Worm (Caenorhabditis elegans) whole organism, midembryonic: ENCODE data around the gene F44E5.1.

Source experiments
- T22C8.4 ChIP-seq: fragments of 200-800 bp; sonication (Bioruptor generic); IDR thresholded peaks from 2 replicates; pipeline ENCODE4 v1.3.6; 2022; ENCODE audit warnings: missing genetic modification characterization, missing compliant biosample characterization
- cog-1 ChIP-seq: sonication (generic microtip); optimal IDR thresholded peaks from 2 replicates; lab custom pipeline; 2016; ENCODE audit warnings: missing genetic modification characterization, missing compliant biosample characterization
- flt-1 ChIP-seq: fragments of 200-800 bp; sonication (Bioruptor generic); IDR thresholded peaks from 2 replicates; pipeline ENCODE4 v1.3.6; 2022; ENCODE audit warnings: missing genetic modification characterization, missing compliant biosample characterization
- klf-2 ChIP-seq: fragments of 200-800 bp; sonication (Bioruptor generic); conservative IDR thresholded peaks from 2 replicates; pipeline ENCODE4 v1.3.6; 2022; ENCODE audit warnings: missing genetic modification reagents, missing genetic modification characterization, missing compliant biosample characterization
- med-1 ChIP-seq: sonication (generic microtip); optimal IDR thresholded peaks from 2 replicates; lab custom pipeline; 2017; ENCODE audit warnings: missing genetic modification characterization, mild to moderate bottlenecking, missing compliant biosample characterization, antibody characterized with exemption, missing genetic modification reagents; ENCODE audit not compliant: insufficient read depth
- ref-1 ChIP-seq: fragments of 200-800 bp; sonication (Bioruptor generic); conservative IDR thresholded peaks from 2 replicates; pipeline ENCODE4 v1.3.6; 2022; ENCODE audit warnings: missing genetic modification reagents, missing genetic modification characterization, missing compliant biosample characterization
- tab-1 ChIP-seq: fragments of 200-800 bp; sonication (Bioruptor generic); IDR thresholded peaks from 2 replicates; pipeline ENCODE4 v1.3.6; 2022; ENCODE audit warnings: missing genetic modification characterization, missing compliant biosample characterization
- ztf-23 ChIP-seq: fragments of 200-800 bp; sonication (Bioruptor generic); IDR thresholded peaks from 2 replicates; pipeline ENCODE4 v1.3.6; 2022; ENCODE audit warnings: missing genetic modification reagents, missing genetic modification characterization, missing compliant biosample characterization
- ztf-29 ChIP-seq: fragments of 200-800 bp; sonication (Bioruptor generic); IDR thresholded peaks from 2 replicates; pipeline ENCODE4 v1.3.6; 2022; ENCODE audit warnings: missing genetic modification reagents, missing genetic modification characterization, missing compliant biosample characterization

The F44E5.1 gene

ce11 chrII:11748494-11748893, 25.9 kb downstream of the F44E5.1 start, which contains the start of the genes F44E5.17 and gpb-1:
F44E5.17 (minus strand) TSS chrII:11748594.
gpb-1 (minus strand) TSS chrII:11748611.
- TF ChIP-seq ztf-29 (GFP tag; lab: Robert Waterston, UW) (no peak), klf-2 (no peak), ztf-23 (GFP tag; lab: Robert Waterston, UW) (no peak), T22C8.4 (GFP tag; lab: Robert Waterston, UW) (no peak), flt-1 (GFP tag; lab: Robert Waterston, UW) (no peak), ref-1 (GFP tag; lab: Robert Waterston, UW) (no peak), cog-1 (no peak), med-1 (GFP tag; lab: Kevin White, UChicago) (no peak), tab-1 (GFP tag; lab: Robert Waterston, UW) (no peak)

DNA sequence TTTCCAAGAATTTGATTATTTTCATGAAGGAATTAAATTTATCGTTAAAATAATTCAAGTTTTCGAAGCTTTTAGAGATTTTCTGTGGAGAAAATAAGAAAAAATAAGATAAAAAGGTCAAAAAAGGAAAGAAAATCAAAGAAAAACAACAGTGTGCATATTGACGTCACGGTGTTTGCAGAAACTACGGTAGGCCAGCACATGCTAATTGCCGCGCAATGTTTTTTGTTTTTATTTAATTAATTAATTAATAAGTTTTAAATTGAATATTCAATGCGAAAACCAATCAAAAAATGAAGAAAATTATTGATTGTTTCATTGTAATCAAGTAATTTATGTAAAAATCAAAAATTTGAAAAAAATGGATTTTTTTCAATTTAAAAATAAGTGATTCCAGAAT, 26.5 kb downstream of the F44E5.1 start:
- no peak for TF ChIP-seq ztf-23 (GFP tag; lab: Robert Waterston, UW)
- 0 out of 2 replicates have a peak, but pooled peaks have one; percentile 8 for TF ChIP-seq flt-1 (GFP tag; lab: Robert Waterston, UW)

DNA sequence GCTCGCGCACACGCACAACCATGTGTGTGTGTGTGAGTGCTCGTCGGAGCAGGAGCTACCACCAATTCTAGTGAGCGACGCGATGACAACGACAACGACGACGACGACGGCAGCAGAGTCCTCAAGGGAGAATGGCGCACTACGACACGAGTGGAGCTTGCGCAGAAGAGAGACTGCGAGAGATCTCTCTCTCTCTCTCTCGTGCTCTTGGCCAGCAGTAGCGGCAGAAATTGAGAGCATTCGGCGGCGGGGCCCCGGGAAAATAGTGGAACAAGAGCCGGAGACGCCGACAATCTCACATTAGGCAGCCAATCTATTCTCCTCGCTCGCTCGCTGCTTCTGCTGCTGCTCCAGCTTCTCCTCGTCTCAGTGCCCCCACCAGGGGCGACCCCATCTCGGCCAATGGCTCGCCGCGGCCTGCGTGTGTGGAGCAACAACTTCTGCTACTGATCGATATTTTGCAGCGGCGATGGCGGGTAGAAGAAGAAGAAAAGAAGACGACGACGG, 27.5 kb downstream of the F44E5.1 start:
- TF ChIP-seq T22C8.4 (GFP tag; lab: Robert Waterston, UW) (peak; percentile 48; the same call in 1 of the 2 replicates), ref-1 (GFP tag; lab: Robert Waterston, UW) (no peak), cog-1 (no peak), tab-1 (GFP tag; lab: Robert Waterston, UW) (peak; percentile 64; the same call in 1 of the 2 replicates), ztf-23 (GFP tag; lab: Robert Waterston, UW) (0 out of 2 replicates have a peak, but pooled peaks have one; percentile 37), klf-2 (no peak), med-1 (GFP tag; lab: Kevin White, UChicago) (no peak), flt-1 (GFP tag; lab: Robert Waterston, UW) (peak; percentile 60; the same call in 1 of the 2 replicates), ztf-29 (GFP tag; lab: Robert Waterston, UW) (no peak)

ce11 chrII:11742320-11742719, 32.0 kb downstream of the F44E5.1 start:
- TF ChIP-seq tab-1 (GFP tag; lab: Robert Waterston, UW) (no peak), cog-1 (no peak), ref-1 (GFP tag; lab: Robert Waterston, UW) (no peak), ztf-29 (GFP tag; lab: Robert Waterston, UW) (no peak), med-1 (GFP tag; lab: Kevin White, UChicago) (no peak), klf-2 (no peak), flt-1 (GFP tag; lab: Robert Waterston, UW) (no peak), T22C8.4 (GFP tag; lab: Robert Waterston, UW) (no peak), ztf-23 (GFP tag; lab: Robert Waterston, UW) (no peak)

DNA sequence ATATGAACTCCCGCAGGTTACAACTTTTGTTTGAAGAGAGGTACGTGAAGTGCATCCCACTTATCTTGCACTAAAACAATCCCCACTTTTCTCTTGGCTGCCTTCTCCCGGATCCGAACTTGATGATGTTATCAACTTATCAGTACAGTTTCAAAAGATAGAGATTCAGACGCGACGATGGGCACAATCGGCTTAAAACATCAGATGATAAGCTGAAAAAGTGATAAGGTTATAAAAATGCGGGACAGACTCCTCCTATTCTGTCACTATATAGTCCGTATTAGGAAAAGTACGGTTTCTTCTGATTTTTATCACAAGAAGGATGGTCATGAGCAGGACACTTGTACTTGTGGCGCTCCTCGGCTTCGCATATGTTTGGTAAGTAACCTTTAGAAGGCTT, 35.2 kb downstream of the F44E5.1 start, which contains the start of gene ctsa-1.2:
Gene ctsa-1.2, plus strand, starts transcription at position 160 of the 400 bp plus-strand sequence.
- TF ChIP-seq cog-1 (no peak), ztf-23 (GFP tag; lab: Robert Waterston, UW) (no peak), flt-1 (GFP tag; lab: Robert Waterston, UW) (no peak), ref-1 (GFP tag; lab: Robert Waterston, UW) (no peak), med-1 (GFP tag; lab: Kevin White, UChicago) (no peak), tab-1 (GFP tag; lab: Robert Waterston, UW) (no peak), ztf-29 (GFP tag; lab: Robert Waterston, UW) (no peak), klf-2 (no peak), T22C8.4 (GFP tag; lab: Robert Waterston, UW) (no peak)

- TF ChIP-seq ztf-23 (GFP tag; lab: Robert Waterston, UW) (no peak), ref-1 (GFP tag; lab: Robert Waterston, UW) (no peak), T22C8.4 (GFP tag; lab: Robert Waterston, UW) (no peak), flt-1 (GFP tag; lab: Robert Waterston, UW) (no peak), klf-2 (no peak), ztf-29 (GFP tag; lab: Robert Waterston, UW) (no peak), tab-1 (GFP tag; lab: Robert Waterston, UW) (no peak), med-1 (GFP tag; lab: Kevin White, UChicago) (no peak), cog-1 (no peak)
Observed at ce11 chrII:11737347-11737746, 37.0 kb downstream of the F44E5.1 start.

DNA sequence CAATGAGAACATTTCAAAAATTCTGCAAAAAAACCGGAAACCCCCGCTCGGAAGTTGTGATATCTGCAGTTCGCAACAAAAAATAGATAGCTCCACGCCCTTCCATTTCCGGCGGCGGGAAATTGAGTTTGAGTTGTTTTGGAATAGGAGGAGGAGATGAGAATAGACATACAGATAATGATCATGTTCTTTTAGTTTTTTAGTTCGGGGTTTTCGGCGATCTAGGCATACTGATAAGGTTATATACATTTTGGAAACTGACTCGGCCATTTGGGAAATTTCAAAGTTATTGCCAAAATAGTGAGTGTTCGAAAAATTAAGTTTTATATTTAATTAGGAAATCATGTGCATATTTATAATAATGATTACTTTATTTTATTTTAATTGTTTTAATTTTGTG, 40.5 kb downstream of the F44E5.1 start:
- TF ChIP-seq flt-1 (GFP tag; lab: Robert Waterston, UW) (no peak), ztf-23 (GFP tag; lab: Robert Waterston, UW) (no peak), ztf-29 (GFP tag; lab: Robert Waterston, UW) (no peak), med-1 (GFP tag; lab: Kevin White, UChicago) (no peak), klf-2 (no peak), tab-1 (GFP tag; lab: Robert Waterston, UW) (no peak), cog-1 (no peak), T22C8.4 (GFP tag; lab: Robert Waterston, UW) (no peak), ref-1 (GFP tag; lab: Robert Waterston, UW) (no peak)

- TF ChIP-seq ztf-23 (GFP tag; lab: Robert Waterston, UW) (no peak), T22C8.4 (GFP tag; lab: Robert Waterston, UW) (no peak), flt-1 (GFP tag; lab: Robert Waterston, UW) (no peak), ref-1 (GFP tag; lab: Robert Waterston, UW) (no peak)
Observed at ce11 chrII:11732513-11732912, 41.8 kb downstream of the F44E5.1 start, which contains the start of gene F13D12.8. F13D12.8 (minus strand) TSS chrII:11732594.

ce11 chrII:11731174-11731724, 43.1 kb downstream of the F44E5.1 start:
- no peak for TF ChIP-seq flt-1 (GFP tag; lab: Robert Waterston, UW)
- TF ChIP-seq T22C8.4 (GFP tag; lab: Robert Waterston, UW), result no peak
- TF ChIP-seq ztf-23 (GFP tag; lab: Robert Waterston, UW), result no peak
- TF ChIP-seq cog-1, result no peak
- no peak for TF ChIP-seq tab-1 (GFP tag; lab: Robert Waterston, UW)
- TF ChIP-seq ztf-29 (GFP tag; lab: Robert Waterston, UW), result no peak
- no peak for TF ChIP-seq ref-1 (GFP tag; lab: Robert Waterston, UW)
- TF ChIP-seq med-1 (GFP tag; lab: Kevin White, UChicago), result no peak
- TF ChIP-seq klf-2, result no peak
